Fruit fly (Drosophila melanogaster) whole organism, embryonic: ENCODE measurements around the gene Vinc.

Experiments
- BEAF-32 ChIP-seq: fragments of 200-800 bp; sonication (Bioruptor generic); optimal IDR thresholded peaks from 3 replicates; lab custom pipeline; 2017; ENCODE audit warnings: missing biosample characterization, missing genetic modification characterization, mild to moderate bottlenecking, moderate library complexity, missing genetic modification reagents
- BtbVII ChIP-seq: fragments of 200-800 bp; sonication (Bioruptor generic); optimal IDR thresholded peaks from 3 replicates; lab custom pipeline; 2017; ENCODE audit warnings: missing biosample characterization, mild to moderate bottlenecking, missing genetic modification characterization
- CG10321 ChIP-seq: fragments of 200-800 bp; sonication (Bioruptor generic); IDR thresholded peaks from 2 replicates; pipeline ENCODE4 v1.3.6; 2022; ENCODE audit warnings: missing biosample characterization, missing genetic modification characterization
- CG10462 ChIP-seq: fragments of 200-800 bp; sonication (Bioruptor generic); optimal IDR thresholded peaks from 2 replicates; lab custom pipeline; 2016; ENCODE audit warnings: missing biosample characterization, missing genetic modification characterization
- CG12391 ChIP-seq: fragments of 200-800 bp; sonication (Bioruptor generic); optimal IDR thresholded peaks from 3 replicates; lab custom pipeline; 2018; ENCODE audit warnings: missing biosample characterization, mild to moderate bottlenecking, missing genetic modification characterization, moderate library complexity
- CG13424 ChIP-seq: fragments of 200-800 bp; sonication (Bioruptor generic); optimal IDR thresholded peaks from 2 replicates; lab custom pipeline; 2019; ENCODE audit warnings: missing biosample characterization, mild to moderate bottlenecking, missing genetic modification characterization, moderate library complexity
- CG14014 ChIP-seq: fragments of 200-800 bp; sonication (Bioruptor generic); IDR thresholded peaks from 2 replicates; pipeline ENCODE4 v1.3.6; 2022; ENCODE audit warnings: missing biosample characterization, missing genetic modification characterization
- CG15269 ChIP-seq: fragments of 200-800 bp; sonication (Bioruptor generic); optimal IDR thresholded peaks from 2 replicates; lab custom pipeline; 2018; ENCODE audit warnings: missing biosample characterization, mild to moderate bottlenecking, missing genetic modification characterization, moderate library complexity
- CG16813 ChIP-seq: fragments of 200-800 bp; sonication (Bioruptor generic); IDR thresholded peaks from 3 replicates; pipeline ENCODE4 v1.3.6; 2022; ENCODE audit warnings: missing biosample characterization, missing genetic modification characterization; ENCODE audit not compliant: partially characterized antibody
- CG17186 ChIP-seq: fragments of 200-800 bp; sonication (Bioruptor generic); optimal IDR thresholded peaks from 3 replicates; lab custom pipeline; 2017; ENCODE audit warnings: missing biosample characterization, missing genetic modification reagents, missing genetic modification characterization
- CG2116 ChIP-seq: fragments of 200-800 bp; sonication (Bioruptor generic); optimal IDR thresholded peaks from 3 replicates; lab custom pipeline; 2018; ENCODE audit warnings: missing biosample characterization, mild to moderate bottlenecking, missing genetic modification characterization
- CG3163 ChIP-seq: fragments of 200-800 bp; sonication (Bioruptor generic); optimal IDR thresholded peaks from 3 replicates; lab custom pipeline; 2016; ENCODE audit warnings: missing biosample characterization, missing genetic modification characterization
- CG33213 ChIP-seq: fragments of 200-800 bp; sonication (Bioruptor generic); optimal IDR thresholded peaks from 3 replicates; lab custom pipeline; 2016; ENCODE audit warnings: missing biosample characterization, missing genetic modification characterization
- CG6654 ChIP-seq: fragments of 200-800 bp; sonication (Bioruptor generic); optimal IDR thresholded peaks from 2 replicates; lab custom pipeline; 2017; ENCODE audit warnings: missing biosample characterization, mild to moderate bottlenecking, missing genetic modification characterization
- CG7745 ChIP-seq: fragments of 200-800 bp; sonication (Bioruptor generic); optimal IDR thresholded peaks from 2 replicates; lab custom pipeline; 2018; ENCODE audit warnings: missing biosample characterization, mild to moderate bottlenecking, missing genetic modification characterization, moderate library complexity
- CG7963 ChIP-seq: fragments of 200-800 bp; sonication (Bioruptor generic); IDR thresholded peaks from 3 replicates; pipeline ENCODE4 v1.3.6; 2022; ENCODE audit warnings: missing biosample characterization, missing genetic modification characterization; ENCODE audit not compliant: partially characterized antibody
- Dll ChIP-seq: fragments of 200-800 bp; sonication (Bioruptor generic); IDR thresholded peaks from 4 replicates; pipeline ENCODE4 v1.3.6; 2022; ENCODE audit warnings: missing biosample characterization, missing genetic modification characterization; ENCODE audit not compliant: partially characterized antibody
- Doc3 ChIP-seq: fragments of 200-800 bp; sonication (Bioruptor generic); IDR thresholded peaks from 3 replicates; pipeline ENCODE4 v1.3.6; 2022; ENCODE audit warnings: missing biosample characterization, missing genetic modification characterization; ENCODE audit not compliant: partially characterized antibody
- E2f2 ChIP-seq: fragments of 200-800 bp; sonication (Bioruptor generic); IDR thresholded peaks from 2 replicates; pipeline ENCODE4 v1.3.6; 2022; ENCODE audit warnings: missing biosample characterization, missing genetic modification characterization
- HLH4C ChIP-seq: fragments of 200-800 bp; sonication (Bioruptor generic); IDR thresholded peaks from 3 replicates; pipeline ENCODE4 v1.3.6; 2022; ENCODE audit warnings: missing biosample characterization, missing genetic modification characterization; ENCODE audit not compliant: partially characterized antibody
- HmgD ChIP-seq: fragments of 200-800 bp; sonication (Bioruptor generic); optimal IDR thresholded peaks from 3 replicates; lab custom pipeline; 2016; ENCODE audit warnings: missing biosample characterization, missing genetic modification characterization
- MESR4 ChIP-seq: fragments of 200-800 bp; sonication (Bioruptor generic); optimal IDR thresholded peaks from 2 replicates; lab custom pipeline; 2018; ENCODE audit warnings: missing biosample characterization, mild to moderate bottlenecking, missing genetic modification characterization, moderate library complexity
- Opbp ChIP-seq: fragments of 200-800 bp; sonication (Bioruptor generic); IDR thresholded peaks from 3 replicates; pipeline ENCODE4 v1.3.6; 2022; ENCODE audit warnings: missing biosample characterization, missing genetic modification characterization; ENCODE audit not compliant: partially characterized antibody
- Poxn ChIP-seq: fragments of 200-800 bp; sonication (Bioruptor generic); IDR thresholded peaks from 2 replicates; pipeline ENCODE4 v1.3.6; 2022; ENCODE audit warnings: missing biosample characterization, missing genetic modification characterization
- Sry-β ChIP-seq: fragments of 200-800 bp; sonication (Bioruptor generic); optimal IDR thresholded peaks from 2 replicates; lab custom pipeline; 2018; ENCODE audit warnings: missing biosample characterization, mild to moderate bottlenecking, missing genetic modification characterization, moderate library complexity
- Sry-δ ChIP-seq: fragments of 200-800 bp; sonication (Bioruptor generic); optimal IDR thresholded peaks from 2 replicates; lab custom pipeline; 2016; ENCODE audit warnings: missing biosample characterization, missing genetic modification characterization
- amos ChIP-seq: fragments of 200-800 bp; sonication (Bioruptor generic); IDR thresholded peaks from 2 replicates; pipeline ENCODE4 v1.3.6; 2022; ENCODE audit warnings: missing biosample characterization, missing genetic modification characterization; ENCODE audit not compliant: partially characterized antibody
- ato ChIP-seq: fragments of 200-800 bp; sonication (Bioruptor generic); IDR thresholded peaks from 2 replicates; pipeline ENCODE4 v1.3.6; 2022; ENCODE audit warnings: missing biosample characterization, missing genetic modification characterization; ENCODE audit not compliant: partially characterized antibody
- crp ChIP-seq, 2 experiments: fragments of 200-800 bp; sonication (Bioruptor generic); optimal IDR thresholded peaks; 2 replicates in 1 of 2; 3 replicates in 1 of 2; lab custom pipeline; 2017; ENCODE audit warnings: missing biosample characterization in 2 of 2, missing genetic modification characterization in 2 of 2, mild to moderate bottlenecking in 1 of 2, moderate library complexity in 1 of 2
- exex ChIP-seq: fragments of 200-800 bp; sonication (Bioruptor generic); optimal IDR thresholded peaks from 4 replicates; lab custom pipeline; 2018; ENCODE audit warnings: missing biosample characterization, mild to moderate bottlenecking, missing genetic modification characterization, moderate library complexity
- fru ChIP-seq: fragments of >200 bp; optimal IDR thresholded peaks from 2 replicates; lab custom pipeline; 2017
- fu2 ChIP-seq: fragments of 200-800 bp; sonication (Bioruptor generic); optimal IDR thresholded peaks from 2 replicates; lab custom pipeline; 2016; ENCODE audit warnings: missing biosample characterization, missing genetic modification characterization
- gfzf ChIP-seq: fragments of 200-800 bp; sonication (Bioruptor generic); optimal IDR thresholded peaks from 2 replicates; lab custom pipeline; 2016; ENCODE audit warnings: missing biosample characterization, mild to moderate bottlenecking, missing genetic modification characterization, moderate library complexity
- inv ChIP-seq: fragments of 200-800 bp; sonication (Bioruptor generic); IDR thresholded peaks from 2 replicates; pipeline ENCODE4 v1.3.6; 2022; ENCODE audit warnings: missing biosample characterization, missing genetic modification characterization; ENCODE audit not compliant: partially characterized antibody
- nerfin-2 ChIP-seq: fragments of 200-800 bp; sonication (Bioruptor generic); IDR thresholded peaks from 2 replicates; pipeline ENCODE4 v1.3.6; 2022; ENCODE audit warnings: missing biosample characterization, missing genetic modification characterization; ENCODE audit not compliant: partially characterized antibody
- onecut ChIP-seq: fragments of 200-800 bp; sonication (Bioruptor generic); IDR thresholded peaks from 2 replicates; pipeline ENCODE4 v1.3.6; 2022; ENCODE audit warnings: missing biosample characterization, missing genetic modification characterization
- psq ChIP-seq: fragments of 200-800 bp; sonication (Bioruptor generic); optimal IDR thresholded peaks from 2 replicates; lab custom pipeline; 2017; ENCODE audit warnings: missing biosample characterization, missing genetic modification characterization
- pzg ChIP-seq: fragments of 200-800 bp; sonication (Bioruptor generic); optimal IDR thresholded peaks from 3 replicates; lab custom pipeline; 2018; ENCODE audit warnings: missing biosample characterization, mild to moderate bottlenecking, missing genetic modification characterization, moderate library complexity
- rib ChIP-seq: fragments of 200-800 bp; sonication (Bioruptor generic); IDR thresholded peaks from 2 replicates; pipeline ENCODE4 v1.3.6; 2022; ENCODE audit warnings: missing biosample characterization, missing genetic modification characterization
- sd ChIP-seq: fragments of 200-800 bp; sonication (Bioruptor generic); optimal IDR thresholded peaks from 3 replicates; lab custom pipeline; 2018; ENCODE audit warnings: missing biosample characterization, mild to moderate bottlenecking, missing genetic modification characterization, moderate library complexity
- seq ChIP-seq: fragments of 200-800 bp; sonication (Bioruptor generic); IDR thresholded peaks from 2 replicates; pipeline ENCODE4 v1.3.6; 2022; ENCODE audit warnings: missing biosample characterization, missing genetic modification characterization
- shn ChIP-seq: fragments of 200-800 bp; sonication (Bioruptor generic); optimal IDR thresholded peaks from 3 replicates; lab custom pipeline; 2016; ENCODE audit warnings: missing biosample characterization, missing genetic modification characterization
- sna ChIP-seq: fragments of 200-800 bp; sonication (Bioruptor generic); IDR thresholded peaks from 2 replicates; pipeline ENCODE4 v1.3.6; 2022; ENCODE audit warnings: missing biosample characterization, missing genetic modification characterization; ENCODE audit not compliant: partially characterized antibody
- so ChIP-seq: fragments of 200-800 bp; sonication (Bioruptor generic); IDR thresholded peaks from 3 replicates; pipeline ENCODE4 v1.3.6; 2022; ENCODE audit warnings: missing biosample characterization, missing genetic modification characterization
- stwl ChIP-seq: fragments of 200-800 bp; sonication (Bioruptor generic); optimal IDR thresholded peaks from 3 replicates; lab custom pipeline; 2018; ENCODE audit warnings: missing biosample characterization, mild to moderate bottlenecking, missing genetic modification characterization, moderate library complexity
- tio ChIP-seq: fragments of 200-800 bp; sonication (Bioruptor generic); optimal IDR thresholded peaks from 2 replicates; lab custom pipeline; 2017; ENCODE audit warnings: missing biosample characterization, missing genetic modification characterization, inconsistent platforms
- trem ChIP-seq: fragments of 200-800 bp; optimal IDR thresholded peaks from 3 replicates; lab custom pipeline; 2019; ENCODE audit warnings: missing biosample characterization, mild to moderate bottlenecking, missing genetic modification characterization, moderate library complexity
- zen2 ChIP-seq: fragments of 200-800 bp; sonication (Bioruptor generic); IDR thresholded peaks from 3 replicates; pipeline ENCODE4 v1.3.6; 2022; ENCODE audit warnings: missing biosample characterization, missing genetic modification characterization; ENCODE audit not compliant: partially characterized antibody

Vinc gene

dm6 chrX:2184563-2184962 lies 37.8 kb downstream of the Vinc start, which contains the start of the genes Nmd3 and CG17776 (continued):
- TF ChIP-seq inv (GFP tag; lab: Robert Waterston, UW) (peak; percentile 51), MESR4 (GFP tag; lab: Kevin White, UChicago) (no peak), CG7745 (tag; lab: Kevin White, UChicago) (no peak), gfzf (GFP tag; lab: Kevin White, UChicago) (peak; percentile 6), nerfin-2 (GFP tag; lab: Robert Waterston, UW) (peak; percentile 82), Sry-β (GFP tag; lab: Kevin White, UChicago) (peak; percentile 95), Opbp (GFP tag; lab: Robert Waterston, UW) (peak; percentile 35; the same call in 1 of the 3 replicates), HmgD (GFP tag; lab: Kevin White, UChicago) (no peak), ato (GFP tag; lab: Robert Waterston, UW) (peak; percentile 44; the same call in 1 of the 2 replicates), Doc3 (GFP tag; lab: Robert Waterston, UW) (peak; percentile 58; the same call in 1 of the 3 replicates), CG3163 (GFP tag; lab: Kevin White, UChicago) (no peak), stwl (tag; lab: Kevin White, UChicago) (peak; percentile 7), HLH4C (GFP tag; lab: Robert Waterston, UW) (peak; percentile 88), sd (tag; lab: Kevin White, UChicago) (no peak), CG15269 (no peak), zen2 (GFP tag; lab: Robert Waterston, UW) (peak; percentile 63; the same call in 2 of the 3 replicates), tio (GFP tag; lab: Kevin White, UChicago) (no peak), Poxn (GFP tag; lab: Robert Waterston, UW) (no peak), BEAF-32 (peak; percentile 68), onecut (GFP tag; lab: Robert Waterston, UW) (0 out of 2 replicates have a peak, but pooled peaks have one; percentile 6), CG33213 (no peak), CG17186 (GFP tag; lab: Kevin White, UChicago) (peak; percentile 33), seq (GFP tag; lab: Robert Waterston, UW) (no peak), shn (peak; percentile 26), psq (no peak), CG14014 (GFP tag; lab: Robert Waterston, UW) (no peak), sna (GFP tag; lab: Robert Waterston, UW) (peak; percentile 77), pzg (peak; percentile 60), exex (tag; lab: Kevin White, UChicago) (peak; percentile 13), E2f2 (GFP tag; lab: Robert Waterston, UW) (peak; percentile 46; the same call in 1 of the 2 replicates), rib (GFP tag; lab: Robert Waterston, UW) (no peak), CG13424 (peak; percentile 5), CG12391 (tag; lab: Kevin White, UChicago) (peak; percentile 30), CG6654 (GFP tag; lab: Kevin White, UChicago) (no peak), CG7963 (GFP tag; lab: Robert Waterston, UW) (0 out of 3 replicates have a peak, but pooled peaks have one; percentile 12)

- peak; percentile 20; the same call in 1 of the 2 replicates for TF ChIP-seq amos
- peak; percentile 80 for TF ChIP-seq E2f2 (GFP tag; lab: Robert Waterston, UW)
- TF ChIP-seq pzg = peak; percentile 25
- TF ChIP-seq Dll (GFP tag; lab: Robert Waterston, UW) = peak; percentile 55; the same call in 2 of the 4 replicates
- TF ChIP-seq Sry-δ (GFP tag; lab: Kevin White, UChicago) = peak; percentile 57
- TF ChIP-seq fu2 (GFP tag; lab: Kevin White, UChicago) = no peak
- 0 out of 3 replicates have a peak, but pooled peaks have one; percentile 39 for TF ChIP-seq CG16813 (GFP tag; lab: Robert Waterston, UW)
- TF ChIP-seq onecut (GFP tag; lab: Robert Waterston, UW) = peak; percentile 6; the same call in 1 of the 2 replicates
- TF ChIP-seq fru = no peak
- TF ChIP-seq so (GFP tag; lab: Robert Waterston, UW) = no peak
- peak; percentile 56 for TF ChIP-seq CG2116 (GFP tag; lab: Kevin White, UChicago)
- TF ChIP-seq crp (GFP tag; optimal IDR thresholded peaks at IDR 0.05; lab: Kevin White, UChicago) = peak; percentile 55 to 83
- peak; percentile 0 for TF ChIP-seq trem (tag; lab: Kevin White, UChicago)
- no peak for TF ChIP-seq CG10321
- no peak for TF ChIP-seq BtbVII (GFP tag; lab: Kevin White, UChicago)
- no peak for TF ChIP-seq CG10462 (GFP tag; lab: Kevin White, UChicago)
These were observed 41.6 kb downstream of the Vinc start, which contains the start of gene pn for dm6 chrX:2180750-2181261. Gene pn (plus strand): TSS chrX:2181211.
